Worm (Caenorhabditis elegans) whole organism, early embryonic: ENCODE results near the gene bath-44.
A peak's percentile ranks its signal among the peaks of the same experiment; 100 is the strongest.

Experiments used
- B0310.2 ChIP-seq: sonication (generic microtip); optimal IDR thresholded peaks from 2 replicates; lab custom pipeline; 2016; ENCODE audit warnings: mild to moderate bottlenecking, missing genetic modification characterization, missing compliant biosample characterization
- F13C5.2 ChIP-seq: sonication (generic microtip); optimal IDR thresholded peaks from 2 replicates; lab custom pipeline; 2017; ENCODE audit warnings: mild to moderate bottlenecking, missing genetic modification characterization, inconsistent platforms, missing compliant biosample characterization
- aly-1 ChIP-seq: sonication (generic microtip); optimal IDR thresholded peaks from 2 replicates; lab custom pipeline; 2016; ENCODE audit warnings: missing genetic modification characterization, missing compliant biosample characterization
- ama-1 ChIP-seq: fragments of 150-350 bp; optimal IDR thresholded peaks from 2 replicates; lab custom pipeline; 2014
- ceh-13 ChIP-seq: fragments of 200-800 bp; sonication (Bioruptor generic); optimal IDR thresholded peaks from 2 replicates; lab custom pipeline; 2018; ENCODE audit warnings: mild to moderate bottlenecking, missing genetic modification characterization, missing compliant biosample characterization
- ceh-36 ChIP-seq: sonication (generic microtip); optimal IDR thresholded peaks from 2 replicates; lab custom pipeline; 2016; ENCODE audit warnings: missing genetic modification characterization, inconsistent platforms, missing compliant biosample characterization
- ets-7 ChIP-seq: sonication (generic microtip); optimal IDR thresholded peaks from 2 replicates; lab custom pipeline; 2016; ENCODE audit warnings: missing genotype, missing genetic modification characterization, missing compliant biosample characterization
- flt-1 ChIP-seq: fragments of 200-800 bp; sonication (Bioruptor generic); IDR thresholded peaks from 2 replicates; pipeline ENCODE4 v1.3.6; 2022; ENCODE audit warnings: missing genetic modification characterization, missing compliant biosample characterization
- hmbx-1 ChIP-seq: sonication (generic microtip); optimal IDR thresholded peaks from 2 replicates; lab custom pipeline; 2016; ENCODE audit warnings: mild to moderate bottlenecking, missing genetic modification characterization, missing compliant biosample characterization
- hmg-4 ChIP-seq: fragments of 200-800 bp; sonication (Bioruptor generic); optimal IDR thresholded peaks from 2 replicates; lab custom pipeline; 2018; ENCODE audit warnings: mild to moderate bottlenecking, missing genetic modification characterization, missing compliant biosample characterization
- hnd-1 ChIP-seq: sonication (generic microtip); optimal IDR thresholded peaks from 2 replicates; lab custom pipeline; 2016; ENCODE audit warnings: missing genetic modification characterization, missing compliant biosample characterization
- pes-1 ChIP-seq: fragments of 200-800 bp; sonication (Bioruptor generic); IDR thresholded peaks from 2 replicates; pipeline ENCODE4 v1.3.6; 2022; ENCODE audit warnings: missing genetic modification reagents, missing genetic modification characterization, missing compliant biosample characterization
- scrt-1 ChIP-seq: fragments of 200-800 bp; sonication (Bioruptor generic); IDR thresholded peaks from 2 replicates; pipeline ENCODE4 v1.3.6; 2022; ENCODE audit warnings: missing genetic modification characterization, missing compliant biosample characterization
- sea-1 ChIP-seq: fragments of 200-800 bp; sonication (Bioruptor generic); conservative IDR thresholded peaks from 2 replicates; pipeline ENCODE4 v1.3.6; 2022; ENCODE audit warnings: missing genetic modification characterization, missing compliant biosample characterization
- tbx-11 ChIP-seq: fragments of 200-800 bp; sonication (Bioruptor generic); IDR thresholded peaks from 2 replicates; pipeline ENCODE4 v1.3.6; 2022; ENCODE audit warnings: missing genetic modification characterization, missing compliant biosample characterization
- tbx-37 ChIP-seq: fragments of 200-800 bp; sonication (Bioruptor generic); conservative IDR thresholded peaks from 2 replicates; pipeline ENCODE4 v1.3.6; 2022; ENCODE audit warnings: missing genetic modification reagents, missing genetic modification characterization, missing compliant biosample characterization
- tra-4 ChIP-seq: sonication (generic microtip); optimal IDR thresholded peaks from 2 replicates; lab custom pipeline; 2017; ENCODE audit warnings: missing genetic modification characterization, missing compliant biosample characterization

Gene bath-44

ce11 chrII:7394690-7395054 lies at the start of gene bath-44:
TSS of gene bath-44 (plus strand) at chrII:7394955.
- TF ChIP-seq F13C5.2 (tag; lab: Kevin White, UChicago) (no peak), aly-1 (tag; lab: Kevin White, UChicago) (no peak), tbx-37 (GFP tag; lab: Robert Waterston, UW) (no peak), hmbx-1 (no peak), flt-1 (GFP tag; lab: Robert Waterston, UW) (no peak), sea-1 (no peak), ama-1 (lab: Kevin White, UChicago) (no peak), tbx-11 (GFP tag; lab: Robert Waterston, UW) (no peak), hmg-4 (GFP tag; lab: Kevin White, UChicago) (no peak)

ce11 chrII:7345858-7346257 lies 48.9 kb upstream of the bath-44 start:
- TF ChIP-seq flt-1 (GFP tag; lab: Robert Waterston, UW) = no peak
- no peak for TF ChIP-seq B0310.2 (tag; lab: Kevin White, UChicago)
- no peak for TF ChIP-seq ama-1 (lab: Kevin White, UChicago)
- TF ChIP-seq hmbx-1 = no peak
- no peak for TF ChIP-seq tbx-11 (GFP tag; lab: Robert Waterston, UW)

- no peak for TF ChIP-seq tbx-37 (GFP tag; lab: Robert Waterston, UW)
- no peak for TF ChIP-seq ceh-36 (tag; lab: Kevin White, UChicago)
- no peak for TF ChIP-seq flt-1 (GFP tag; lab: Robert Waterston, UW)
- no peak for TF ChIP-seq hmg-4 (GFP tag; lab: Kevin White, UChicago)
- no peak for TF ChIP-seq sea-1
- TF ChIP-seq aly-1 (tag; lab: Kevin White, UChicago) = no peak
- no peak for TF ChIP-seq B0310.2 (tag; lab: Kevin White, UChicago)
- no peak for TF ChIP-seq scrt-1 (GFP tag; lab: Robert Waterston, UW)
- no peak for TF ChIP-seq ama-1 (lab: Kevin White, UChicago)
- TF ChIP-seq pes-1 = no peak
- no peak for TF ChIP-seq hmbx-1
- TF ChIP-seq F13C5.2 (tag; lab: Kevin White, UChicago) = no peak
- TF ChIP-seq hnd-1 (tag; lab: Kevin White, UChicago) = no peak
- TF ChIP-seq tbx-11 (GFP tag; lab: Robert Waterston, UW) = no peak
Observed at ce11 chrII:7348063-7348462, 46.7 kb upstream of the bath-44 start.

- TF ChIP-seq hmg-4 (GFP tag; lab: Kevin White, UChicago) = no peak
- no peak for TF ChIP-seq ets-7 (tag; lab: Kevin White, UChicago)
- TF ChIP-seq sea-1 = no peak
- TF ChIP-seq hnd-1 (tag; lab: Kevin White, UChicago) = no peak
- TF ChIP-seq flt-1 (GFP tag; lab: Robert Waterston, UW) = no peak
Observed at ce11 chrII:7352507-7352906, 42.2 kb upstream of the bath-44 start, which contains the start of gene hsp-4. TSS of gene hsp-4 (minus strand) at chrII:7352645.

ce11 chrII:7353027-7353426 lies 41.7 kb upstream of the bath-44 start:
- TF ChIP-seq F13C5.2 (tag; lab: Kevin White, UChicago) (no peak), ceh-36 (tag; lab: Kevin White, UChicago) (peak; percentile 12)

ce11 chrII:7356326-7356725 lies 38.4 kb upstream of the bath-44 start, which contains the start of gene haf-2:
TSS of gene haf-2 (minus strand) at chrII:7356426.
- TF ChIP-seq hmbx-1 (no peak), ama-1 (lab: Kevin White, UChicago) (no peak), tbx-11 (GFP tag; lab: Robert Waterston, UW) (no peak)

ce11 chrII:7356773-7357172 lies 38.0 kb upstream of the bath-44 start:
- TF ChIP-seq B0310.2 (tag; lab: Kevin White, UChicago) = no peak
- TF ChIP-seq hmbx-1 = no peak
- no peak for TF ChIP-seq aly-1 (tag; lab: Kevin White, UChicago)
- TF ChIP-seq hnd-1 (tag; lab: Kevin White, UChicago) = no peak
- TF ChIP-seq scrt-1 (GFP tag; lab: Robert Waterston, UW) = no peak
- TF ChIP-seq ceh-36 (tag; lab: Kevin White, UChicago) = no peak
- TF ChIP-seq ceh-13 (GFP tag; lab: Kevin White, UChicago) = no peak
- TF ChIP-seq ama-1 (lab: Kevin White, UChicago) = no peak

ce11 chrII:7357176-7357575 lies 37.6 kb upstream of the bath-44 start:
- no peak for TF ChIP-seq hmbx-1
- no peak for TF ChIP-seq tra-4 (tag; lab: Kevin White, UChicago)
- no peak for TF ChIP-seq hmg-4 (GFP tag; lab: Kevin White, UChicago)
- no peak for TF ChIP-seq flt-1 (GFP tag; lab: Robert Waterston, UW)

ce11 chrII:7358489-7358943 lies 36.2 kb upstream of the bath-44 start, which contains the start of gene insc-1:
TSS of gene insc-1 (plus strand) at chrII:7358893.
- no peak for TF ChIP-seq sea-1
- no peak for TF ChIP-seq flt-1 (GFP tag; lab: Robert Waterston, UW)
- TF ChIP-seq F13C5.2 (tag; lab: Kevin White, UChicago) = no peak
- no peak for TF ChIP-seq hmg-4 (GFP tag; lab: Kevin White, UChicago)
- no peak for TF ChIP-seq hmbx-1
- no peak for TF ChIP-seq scrt-1 (GFP tag; lab: Robert Waterston, UW)
- no peak for TF ChIP-seq ama-1 (lab: Kevin White, UChicago)
- TF ChIP-seq ceh-13 (GFP tag; lab: Kevin White, UChicago) = no peak
- TF ChIP-seq tra-4 (tag; lab: Kevin White, UChicago) = no peak
- TF ChIP-seq ceh-36 (tag; lab: Kevin White, UChicago) = no peak
- TF ChIP-seq tbx-37 (GFP tag; lab: Robert Waterston, UW) = no peak
- no peak for TF ChIP-seq ets-7 (tag; lab: Kevin White, UChicago)
- no peak for TF ChIP-seq pes-1
- no peak for TF ChIP-seq hnd-1 (tag; lab: Kevin White, UChicago)
- TF ChIP-seq tbx-11 (GFP tag; lab: Robert Waterston, UW) = no peak
- TF ChIP-seq aly-1 (tag; lab: Kevin White, UChicago) = no peak
- no peak for TF ChIP-seq B0310.2 (tag; lab: Kevin White, UChicago)
